Worm (Caenorhabditis elegans) whole organism, late embryonic: ENCODE data around the gene Y39B6A.25.

Experiments
- ama-1 ChIP-seq: fragments of 150-350 bp; optimal IDR thresholded peaks from 2 replicates; lab custom pipeline; 2014
- ceh-31 ChIP-seq: sonication (generic microtip); optimal IDR thresholded peaks from 2 replicates; lab custom pipeline; 2016; ENCODE audit warnings: missing genetic modification characterization, missing compliant biosample characterization
- ceh-6 ChIP-seq: fragments of 200-800 bp; sonication (Bioruptor generic); optimal IDR thresholded peaks from 2 replicates; lab custom pipeline; 2018; ENCODE audit warnings: mild to moderate bottlenecking, missing genetic modification characterization, missing compliant biosample characterization
- dve-1 ChIP-seq: sonication (generic microtip); optimal IDR thresholded peaks from 2 replicates; lab custom pipeline; 2017; ENCODE audit warnings: antibody characterized with exemption, mild to moderate bottlenecking, missing genetic modification characterization, missing compliant biosample characterization
- elt-2 ChIP-seq: sonication (generic microtip); optimal IDR thresholded peaks from 2 replicates; lab custom pipeline; 2016; ENCODE audit warnings: missing genetic modification reagents, missing genetic modification characterization, missing compliant biosample characterization
- ets-4 ChIP-seq: sonication (generic microtip); optimal IDR thresholded peaks from 2 replicates; lab custom pipeline; 2016; ENCODE audit warnings: missing genetic modification characterization, missing compliant biosample characterization
- fkh-10 ChIP-seq: fragments of 150-350 bp; optimal IDR thresholded peaks from 2 replicates; lab custom pipeline; 2014; ENCODE audit warnings: missing biosample characterization, missing genetic modification reagents, missing genetic modification characterization
- pqm-1 ChIP-seq: sonication (generic microtip); optimal IDR thresholded peaks from 2 replicates; lab custom pipeline; 2016; ENCODE audit warnings: missing genetic modification characterization, missing compliant biosample characterization
- sox-2 ChIP-seq: fragments of 200-800 bp; sonication (Bioruptor generic); IDR thresholded peaks from 2 replicates; pipeline ENCODE4 v1.3.6; 2022; ENCODE audit warnings: missing genetic modification reagents, missing genetic modification characterization, missing compliant biosample characterization
- tbx-2 ChIP-seq: sonication (generic microtip); optimal IDR thresholded peaks from 2 replicates; lab custom pipeline; 2016; ENCODE audit warnings: missing genetic modification characterization, missing compliant biosample characterization
- unc-42 ChIP-seq: sonication (generic microtip); optimal IDR thresholded peaks from 2 replicates; lab custom pipeline; 2016; ENCODE audit warnings: missing genotype, missing genetic modification characterization, missing compliant biosample characterization

- TF ChIP-seq unc-42 (tag; lab: Kevin White, UChicago) (no peak), pqm-1 (tag; lab: Kevin White, UChicago) (no peak), ceh-6 (no peak), elt-2 (no peak), ceh-31 (no peak), ets-4 (tag; lab: Kevin White, UChicago) (no peak), ama-1 (lab: Kevin White, UChicago) (no peak), sox-2 (GFP tag; lab: Robert Waterston, UW) (no peak), fkh-10 (GFP tag; lab: Kevin White, UChicago) (no peak), tbx-2 (tag; lab: Kevin White, UChicago) (no peak), dve-1 (tag; lab: Kevin White, UChicago) (no peak)
Measured at ce11 chrV:18977876-18978275, 48.4 kb upstream of the Y39B6A.25 start, which contains the start of gene Y39B6A.41.
